Worm (Caenorhabditis elegans): ENCODE measurements around the gene K04C2.8.
A peak's percentile ranks its signal among the peaks of the same experiment; 100 is the strongest.

K04C2.8 gene

DNA sequence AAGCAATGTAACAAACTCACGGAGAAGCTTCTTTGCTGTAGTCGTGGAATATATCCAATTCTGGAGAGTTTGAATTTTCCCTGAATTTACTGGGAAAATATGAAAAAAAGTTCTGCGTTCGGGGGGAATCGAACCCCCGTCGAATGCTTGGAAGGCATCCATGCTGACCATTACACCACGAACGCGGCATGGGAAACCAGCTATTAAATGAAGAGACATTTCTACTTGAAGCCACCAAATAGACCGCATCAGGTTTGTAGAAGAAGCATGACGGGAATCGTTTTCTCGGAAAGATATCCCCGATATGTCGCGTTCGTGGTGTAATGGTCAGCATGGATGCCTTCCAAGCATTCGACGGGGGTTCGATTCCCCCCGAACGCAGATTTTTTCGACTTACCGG lies 18.4 kb downstream of the K04C2.8 start (continued):
- TF ChIP-seq dmd-8 (GFP tag; IDR thresholded peaks at IDR 0.05) (peak; percentile 81), snpc-1.2 (GFP tag; IDR thresholded peaks at IDR 0.05) (peak; percentile 77), daf-8 (GFP tag; IDR thresholded peaks at IDR 0.05) (no peak), zip-2 (tag; optimal IDR thresholded peaks at IDR 0.05) (peak; percentile 66), saeg-2 (GFP tag; IDR thresholded peaks at IDR 0.05) (0 out of 2 replicates have a peak, but pooled peaks have one; percentile 36), mdt-29 (GFP tag; IDR thresholded peaks at IDR 0.05) (no peak), nhr-102 (tag; optimal IDR thresholded peaks at IDR 0.05) (peak; percentile 49), lsy-2 (tag; optimal IDR thresholded peaks at IDR 0.05) (peak in 1 of 2 experiments; percentile 48), madf-5 (GFP tag; IDR thresholded peaks at IDR 0.05) (peak; percentile 28 to 86; a peak in 2 of 4 replicates), rbr-2 (tag; optimal IDR thresholded peaks at IDR 0.05) (peak; percentile 39), T26A8.4 (GFP tag; IDR thresholded peaks at IDR 0.05) (peak; percentile 80), ama-1 (optimal IDR thresholded peaks at IDR 0.05) (no peak), madf-9 (GFP tag; conservative IDR thresholded peaks at IDR 0.05) (peak; percentile 80), pqm-1 (tag; optimal IDR thresholded peaks at IDR 0.05) (no peak)

DNA sequence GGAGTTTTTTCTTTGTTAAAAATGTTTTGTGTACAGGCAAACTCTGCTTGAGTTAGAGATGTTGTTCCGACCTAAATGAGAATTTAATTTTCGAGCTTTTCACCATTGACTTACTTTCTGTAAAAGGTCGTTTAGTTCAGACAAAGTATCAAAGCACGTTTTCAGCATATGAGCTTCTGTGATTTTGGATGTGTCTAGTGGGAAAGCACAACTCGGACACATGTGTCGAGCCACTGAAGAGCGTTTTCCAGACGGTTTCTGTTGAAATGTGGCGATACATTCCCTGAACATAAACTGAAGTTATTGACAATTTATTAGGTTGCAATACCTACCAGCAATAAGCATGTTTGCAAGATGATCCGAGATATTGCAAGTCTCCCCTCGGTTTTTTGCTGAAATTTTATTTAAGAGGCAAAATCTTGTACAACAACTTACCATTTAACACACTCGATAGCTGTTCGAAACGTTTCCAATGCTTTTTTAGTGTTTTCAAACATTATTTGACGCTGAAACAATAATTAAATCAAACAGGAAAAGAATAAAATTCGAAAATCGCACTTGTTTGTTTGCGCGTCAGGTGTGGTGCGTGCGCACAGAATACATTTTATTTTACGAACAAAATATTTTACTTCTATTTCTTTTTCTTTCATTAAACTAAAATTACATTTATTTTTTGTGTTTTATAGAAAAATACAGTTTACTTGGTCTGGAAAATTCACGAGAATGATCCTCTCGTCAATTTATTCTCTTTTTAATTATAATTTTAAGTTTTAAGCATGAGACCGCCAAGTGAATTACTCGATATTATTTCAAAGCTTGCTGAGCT lies 19.1 kb downstream of the K04C2.8 start, which contains the start of the genes brd-1 and K04C2.2:
TSS of gene brd-1 (minus strand) at position 506 of the 826 bp plus-strand sequence.
TSS of gene K04C2.2 (plus strand) at position 776 of the 826 bp plus-strand sequence.
- TF ChIP-seq mes-2 (tag; optimal IDR thresholded peaks at IDR 0.05; ENCODE audit: poor library complexity, severe bottlenecking) (peak; percentile 45), nhr-48 (tag; optimal IDR thresholded peaks at IDR 0.05) (no peak), dpl-1 (GFP tag; optimal IDR thresholded peaks at IDR 0.05) (peak; percentile 68), lsy-2 (tag; optimal IDR thresholded peaks at IDR 0.05) (peak in 1 of 2 experiments; percentile 28), aha-1 (tag) (peak; percentile 95)

DNA sequence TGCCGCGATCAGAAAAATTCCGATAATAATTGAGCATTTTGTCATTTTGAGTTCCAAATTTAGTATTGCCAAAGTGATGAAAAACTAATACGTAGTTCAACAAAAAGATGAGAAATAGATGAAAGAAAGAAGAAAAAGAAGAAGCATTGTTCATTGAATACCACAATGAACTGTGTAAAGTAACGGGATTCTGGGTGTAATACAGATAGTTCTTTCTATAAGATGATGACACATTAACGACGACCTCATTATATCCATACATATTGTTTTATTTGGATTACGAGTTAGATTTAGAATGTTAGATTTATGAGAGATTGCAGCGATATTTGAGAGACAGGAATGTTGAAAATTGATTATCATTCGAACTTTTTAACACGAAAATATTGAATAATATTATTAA lies 21.5 kb downstream of the K04C2.8 start, which contains the start of gene K04C2.5:
TSS of gene K04C2.5 (minus strand) at position 101 of the 400 bp plus-strand sequence.
- TF ChIP-seq zag-1 (tag; optimal IDR thresholded peaks at IDR 0.05) (no peak), nhr-25 (tag; optimal IDR thresholded peaks at IDR 0.05; ENCODE audit: borderline replicate concordance, insufficient read depth) (no peak), mdl-1 (tag; optimal IDR thresholded peaks at IDR 0.05) (no peak), nhr-28 (tag; optimal IDR thresholded peaks at IDR 0.05) (no peak), sdz-12 (GFP tag; optimal IDR thresholded peaks at IDR 0.05) (no peak), spr-3 (GFP tag; optimal IDR thresholded peaks at IDR 0.05) (no peak), lin-38 (GFP tag; IDR thresholded peaks at IDR 0.05) (no peak), lin-15B (tag; optimal IDR thresholded peaks at IDR 0.05) (no peak), spr-1 (tag; optimal IDR thresholded peaks at IDR 0.05) (no peak), ctbp-1 (GFP tag; IDR thresholded peaks at IDR 0.05) (no peak), cey-2 (tag; optimal IDR thresholded peaks at IDR 0.05; ENCODE audit: borderline replicate concordance, insufficient read depth) (no peak), ztf-7 (tag; optimal IDR thresholded peaks at IDR 0.05) (no peak), nhr-10 (tag; optimal IDR thresholded peaks at IDR 0.05) (no peak), zfp-2 (tag; optimal IDR thresholded peaks at IDR 0.05) (no peak), ceh-32 (tag; optimal IDR thresholded peaks at IDR 0.05; ENCODE audit: poor library complexity) (no peak), Y48G9A.11 (GFP tag; IDR thresholded peaks at IDR 0.05) (no peak)

DNA sequence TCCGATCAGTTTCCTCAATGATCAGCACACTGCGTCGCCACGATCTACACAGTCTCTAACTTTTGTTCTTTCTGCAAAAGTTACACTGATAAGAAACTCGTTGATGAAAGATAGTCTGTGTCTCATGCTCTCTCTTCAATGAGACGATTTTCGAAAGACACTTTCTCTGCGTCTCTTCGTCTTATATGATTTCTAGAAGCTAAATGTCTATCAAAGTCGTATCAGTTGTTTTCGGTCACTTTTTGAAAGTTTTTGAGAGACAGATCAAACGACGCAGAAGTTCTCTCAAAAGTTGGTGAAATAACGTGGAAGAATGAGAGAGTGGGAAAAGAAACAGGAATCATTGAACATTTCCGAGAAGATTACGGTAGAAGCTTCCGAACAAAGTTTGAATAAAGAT lies 25.1 kb downstream of the K04C2.8 start:
- TF ChIP-seq mdl-1 (tag; optimal IDR thresholded peaks at IDR 0.05) (peak in 1 of 2 experiments; percentile 75), nhr-28 (tag; optimal IDR thresholded peaks at IDR 0.05) (peak; percentile 89), ama-1 (optimal IDR thresholded peaks at IDR 0.05) (peak; percentile 27), lir-3 (tag; optimal IDR thresholded peaks at IDR 0.05) (no peak), pqm-1 (tag; optimal IDR thresholded peaks at IDR 0.05) (peak; percentile 46), daf-19 (GFP tag; conservative IDR thresholded peaks at IDR 0.05) (no peak), mes-2 (tag; optimal IDR thresholded peaks at IDR 0.05; ENCODE audit: poor library complexity, severe bottlenecking) (peak; percentile 31), mxl-2 (GFP tag; conservative IDR thresholded peaks at IDR 0.05) (peak; percentile 82), lin-13 (GFP tag; optimal IDR thresholded peaks at IDR 0.05) (peak; percentile 37), dve-1 (tag; optimal IDR thresholded peaks at IDR 0.05; ENCODE audit: insufficient read depth) (peak; percentile 94), nhr-76 (tag; optimal IDR thresholded peaks at IDR 0.05) (peak; percentile 17), ceh-28 (tag; optimal IDR thresholded peaks at IDR 0.05) (no peak), spr-3 (GFP tag; optimal IDR thresholded peaks at IDR 0.05) (no peak), hlh-30 (tag; optimal IDR thresholded peaks at IDR 0.05; ENCODE audit: insufficient read depth) (peak; percentile 75), zfp-3 (GFP tag; conservative IDR thresholded peaks at IDR 0.05) (0 out of 2 replicates have a peak, but pooled peaks have one; percentile 51), nhr-41 (GFP tag; IDR thresholded peaks at IDR 0.05) (no peak), saeg-2 (GFP tag; IDR thresholded peaks at IDR 0.05) (peak; percentile 73; the same call in 1 of the 2 replicates)
